Worm (Caenorhabditis elegans) whole organism, L4 larva: ENCODE measurements around the gene F22F7.4.

Source experiments
- D1046.2 ChIP-seq: fragments of 200-800 bp; sonication (Bioruptor generic); IDR thresholded peaks from 2 replicates; pipeline ENCODE4 v1.3.6; 2022; ENCODE audit warnings: missing genetic modification characterization, missing compliant biosample characterization
- F37D6.2 ChIP-seq: sonication (generic microtip); optimal IDR thresholded peaks from 2 replicates; lab custom pipeline; 2016; ENCODE audit warnings: mild to moderate bottlenecking, missing genetic modification characterization, missing compliant biosample characterization
- F44E2.7 ChIP-seq: fragments of 200-800 bp; sonication (Bioruptor generic); IDR thresholded peaks from 2 replicates; pipeline ENCODE4 v2.1.2; 2022; ENCODE audit warnings: missing genetic modification characterization, missing compliant biosample characterization
- F49E8.2 ChIP-seq: sonication (generic microtip); optimal IDR thresholded peaks from 2 replicates; lab custom pipeline; 2016; ENCODE audit warnings: missing compliant biosample characterization, mild to moderate bottlenecking, missing genetic modification characterization, borderline replicate concordance
- Y105C5A.15 ChIP-seq: fragments of 200-800 bp; sonication (Bioruptor generic); IDR thresholded peaks from 2 replicates; pipeline ENCODE4 v1.3.6; 2022; ENCODE audit warnings: missing genetic modification characterization, missing compliant biosample characterization
- Y48G9A.11 ChIP-seq: fragments of 200-800 bp; sonication (Bioruptor generic); IDR thresholded peaks from 2 replicates; pipeline ENCODE4 v1.3.6; 2022; ENCODE audit warnings: missing genetic modification reagents, missing genetic modification characterization, missing compliant biosample characterization
- Y5F2A.4 ChIP-seq: fragments of 200-800 bp; sonication (Bioruptor generic); optimal IDR thresholded peaks from 2 replicates; lab custom pipeline; 2018; ENCODE audit warnings: mild to moderate bottlenecking, missing genetic modification characterization, missing compliant biosample characterization
- ceh-20 ChIP-seq: fragments of 200-800 bp; sonication (Bioruptor generic); IDR thresholded peaks from 2 replicates; pipeline ENCODE4 v1.3.6; 2022; ENCODE audit warnings: missing genetic modification reagents, missing genetic modification characterization, missing compliant biosample characterization
- ces-1 ChIP-seq: fragments of 150-350 bp; sonication (generic microtip); optimal IDR thresholded peaks from 4 replicates; lab custom pipeline; 2014; ENCODE audit warnings: missing biosample characterization, missing genetic modification reagents, missing genetic modification characterization
- cey-2 ChIP-seq: sonication (generic microtip); optimal IDR thresholded peaks from 3 replicates; lab custom pipeline; 2017; ENCODE audit warnings: missing genetic modification characterization, mild to moderate bottlenecking, missing compliant biosample characterization, antibody characterized with exemption, borderline replicate concordance; ENCODE audit not compliant: insufficient read depth
- daf-12 ChIP-seq: fragments of 150-350 bp; optimal IDR thresholded peaks from 2 replicates; lab custom pipeline; 2014; ENCODE audit warnings: missing biosample characterization, missing genetic modification reagents, missing genetic modification characterization
- daf-16 ChIP-seq, 3 experiments: sonication (generic microtip); optimal IDR thresholded peaks; 2 replicates each; lab custom pipeline; 2016 to 2017; ENCODE audit warnings: missing genetic modification characterization in 3 of 3, missing genetic modification reagents in 3 of 3, mild to moderate bottlenecking in 2 of 3, missing compliant biosample characterization in 2 of 3, missing biosample characterization in 1 of 3, moderate library complexity in 1 of 3
- daf-19 ChIP-seq: fragments of 200-800 bp; sonication (Bioruptor generic); conservative IDR thresholded peaks from 2 replicates; pipeline ENCODE4 v1.3.6; 2022; ENCODE audit warnings: missing genetic modification characterization, missing compliant biosample characterization
- daf-8 ChIP-seq: fragments of 200-800 bp; sonication (Bioruptor generic); IDR thresholded peaks from 2 replicates; pipeline ENCODE4 v1.3.6; 2022; ENCODE audit warnings: missing genetic modification characterization, missing compliant biosample characterization
- dmd-6 ChIP-seq: fragments of 200-800 bp; sonication (Bioruptor generic); IDR thresholded peaks from 2 replicates; pipeline ENCODE4 v1.3.6; 2022; ENCODE audit warnings: missing genetic modification reagents, missing genetic modification characterization, missing compliant biosample characterization
- dmd-8 ChIP-seq: fragments of 200-800 bp; sonication (Bioruptor generic); IDR thresholded peaks from 2 replicates; pipeline ENCODE4 v1.3.6; 2022; ENCODE audit warnings: missing genetic modification characterization, missing compliant biosample characterization
- dpl-1 ChIP-seq: fragments of 150-350 bp; optimal IDR thresholded peaks from 2 replicates; lab custom pipeline; 2014; ENCODE audit warnings: missing biosample characterization, missing genetic modification reagents, missing genetic modification characterization
- dve-1 ChIP-seq: sonication (generic microtip); optimal IDR thresholded peaks from 2 replicates; lab custom pipeline; 2017; ENCODE audit warnings: antibody characterized with exemption, mild to moderate bottlenecking, missing genetic modification characterization, missing compliant biosample characterization; ENCODE audit not compliant: insufficient read depth
- fos-1 ChIP-seq: fragments of 150-350 bp; optimal IDR thresholded peaks from 2 replicates; lab custom pipeline; 2014; ENCODE audit warnings: missing biosample characterization, missing genetic modification characterization
- hlh-11 ChIP-seq: fragments of 200-800 bp; sonication (Bioruptor generic); optimal IDR thresholded peaks from 2 replicates; lab custom pipeline; 2018; ENCODE audit warnings: mild to moderate bottlenecking, missing genetic modification characterization, missing compliant biosample characterization
- hlh-30 ChIP-seq: sonication (generic microtip); optimal IDR thresholded peaks from 2 replicates; lab custom pipeline; 2017; ENCODE audit warnings: antibody characterized with exemption, mild to moderate bottlenecking, missing genetic modification characterization, missing compliant biosample characterization; ENCODE audit not compliant: insufficient read depth
- lim-7 ChIP-seq: fragments of 200-800 bp; sonication (Bioruptor generic); IDR thresholded peaks from 2 replicates; pipeline ENCODE4 v1.3.6; 2022; ENCODE audit warnings: missing genetic modification characterization, missing compliant biosample characterization
- lin-38 ChIP-seq: fragments of 200-800 bp; sonication (Bioruptor generic); IDR thresholded peaks from 2 replicates; pipeline ENCODE4 v1.3.6; 2022; ENCODE audit warnings: missing genetic modification reagents, missing genetic modification characterization, missing compliant biosample characterization
- madf-5 ChIP-seq, 2 experiments: fragments of 200-800 bp; sonication (Bioruptor generic); IDR thresholded peaks; 2 replicates each; pipeline ENCODE4 v1.3.6; 2022; ENCODE audit warnings: missing compliant biosample characterization in 2 of 2, missing genetic modification characterization in 2 of 2
- mdl-1 ChIP-seq, 2 experiments: fragments of 150-350 bp in 1 of 2; sonication (generic microtip) in 1 of 2; optimal IDR thresholded peaks; 2 replicates each; lab custom pipeline; 2014 to 2017; ENCODE audit warnings: missing biosample characterization in 2 of 2, missing genetic modification characterization in 2 of 2
- mdt-29 ChIP-seq: fragments of 200-800 bp; sonication (Bioruptor generic); IDR thresholded peaks from 2 replicates; pipeline ENCODE4 v1.3.6; 2022; ENCODE audit warnings: missing genetic modification reagents, missing genetic modification characterization, missing compliant biosample characterization
- mep-1 ChIP-seq: fragments of 150-350 bp; sonication (generic microtip); optimal IDR thresholded peaks from 3 replicates; lab custom pipeline; 2014; ENCODE audit warnings: missing biosample characterization, missing genetic modification characterization
- mes-2 ChIP-seq: sonication (generic microtip); optimal IDR thresholded peaks from 2 replicates; lab custom pipeline; 2016; ENCODE audit warnings: missing genotype, mild to moderate bottlenecking, missing genetic modification characterization, missing compliant biosample characterization; ENCODE audit not compliant: poor library complexity, severe bottlenecking
- mxl-2 ChIP-seq: fragments of 200-800 bp; sonication (Bioruptor generic); conservative IDR thresholded peaks from 2 replicates; pipeline ENCODE4 v1.3.6; 2022; ENCODE audit warnings: missing genetic modification reagents, missing genetic modification characterization, missing compliant biosample characterization
- nhr-102 ChIP-seq: sonication (generic microtip); optimal IDR thresholded peaks from 2 replicates; lab custom pipeline; 2016; ENCODE audit warnings: mild to moderate bottlenecking, missing genetic modification characterization, moderate library complexity, missing compliant biosample characterization
- nhr-11 ChIP-seq: fragments of 150-350 bp; optimal IDR thresholded peaks from 2 replicates; lab custom pipeline; 2014; ENCODE audit warnings: missing biosample characterization, missing genetic modification characterization
- nhr-25 ChIP-seq: sonication (generic microtip); optimal IDR thresholded peaks from 2 replicates; lab custom pipeline; 2017; ENCODE audit warnings: missing genetic modification characterization, mild to moderate bottlenecking, missing compliant biosample characterization, antibody characterized with exemption, moderate library complexity, borderline replicate concordance; ENCODE audit not compliant: insufficient read depth
- nhr-28 ChIP-seq: fragments of 150-350 bp; optimal IDR thresholded peaks from 2 replicates; lab custom pipeline; 2014; ENCODE audit warnings: missing biosample characterization, missing genetic modification characterization
- nhr-42 ChIP-seq: fragments of 200-800 bp; sonication (Bioruptor generic); IDR thresholded peaks from 2 replicates; pipeline ENCODE4 v1.3.6; 2022; ENCODE audit warnings: missing genetic modification characterization, missing compliant biosample characterization
- nhr-6 ChIP-seq: fragments of 150-350 bp; optimal IDR thresholded peaks from 2 replicates; lab custom pipeline; 2014; ENCODE audit warnings: missing biosample characterization, missing genetic modification characterization
- nhr-77 ChIP-seq: fragments of 150-350 bp; optimal IDR thresholded peaks from 2 replicates; lab custom pipeline; 2014; ENCODE audit warnings: missing biosample characterization, missing genetic modification characterization
- pha-4 ChIP-seq, 2 experiments: fragments of 150-350 bp in 1 of 2; fragments of 200-800 bp in 1 of 2; sonication (Bioruptor generic) in 1 of 2; IDR thresholded peaks in 1 of 2; optimal IDR thresholded peaks in 1 of 2; 2 replicates each; pipeline versions ENCODE4 v1.3.6 to Lab custom; 2014 to 2022; ENCODE audit warnings: missing genetic modification characterization in 2 of 2, missing genetic modification reagents in 2 of 2, missing biosample characterization in 1 of 2, missing compliant biosample characterization in 1 of 2
- php-3 ChIP-seq: fragments of 200-800 bp; sonication (Bioruptor generic); IDR thresholded peaks from 2 replicates; pipeline ENCODE4 v1.3.6; 2022; ENCODE audit warnings: missing genetic modification reagents, missing genetic modification characterization, missing compliant biosample characterization
- pqm-1 ChIP-seq: sonication (generic microtip); optimal IDR thresholded peaks from 2 replicates; lab custom pipeline; 2017; ENCODE audit warnings: missing biosample characterization, missing genetic modification characterization
- sdz-12 ChIP-seq: fragments of 200-800 bp; sonication (Bioruptor generic); optimal IDR thresholded peaks from 2 replicates; lab custom pipeline; 2018; ENCODE audit warnings: mild to moderate bottlenecking, missing genetic modification characterization, missing compliant biosample characterization
- snpc-4 ChIP-seq: fragments of 150-350 bp; optimal IDR thresholded peaks from 2 replicates; lab custom pipeline; 2014; ENCODE audit warnings: missing biosample characterization, missing genetic modification characterization
- spr-3 ChIP-seq: fragments of 200-800 bp; sonication (Bioruptor generic); optimal IDR thresholded peaks from 2 replicates; lab custom pipeline; 2018; ENCODE audit warnings: mild to moderate bottlenecking, missing genetic modification characterization, missing compliant biosample characterization
- unc-39 ChIP-seq: sonication (generic microtip); optimal IDR thresholded peaks from 2 replicates; lab custom pipeline; 2017; ENCODE audit warnings: missing biosample characterization, missing genetic modification characterization
- vab-7 ChIP-seq: fragments of 200-800 bp; sonication (Bioruptor generic); IDR thresholded peaks from 2 replicates; pipeline ENCODE4 v1.3.6; 2022; ENCODE audit warnings: missing genetic modification reagents, missing genetic modification characterization, missing compliant biosample characterization
- zag-1 ChIP-seq: fragments of 150-350 bp; optimal IDR thresholded peaks from 2 replicates; lab custom pipeline; 2014; ENCODE audit warnings: missing biosample characterization, missing genetic modification characterization
- zfp-2 ChIP-seq: sonication (generic microtip); optimal IDR thresholded peaks from 2 replicates; lab custom pipeline; 2016; ENCODE audit warnings: mild to moderate bottlenecking, missing genetic modification characterization, missing compliant biosample characterization
- zfp-3 ChIP-seq: fragments of 200-800 bp; sonication (Bioruptor generic); conservative IDR thresholded peaks from 2 replicates; pipeline ENCODE4 v1.3.6; 2022; ENCODE audit warnings: missing genetic modification reagents, missing genetic modification characterization, missing compliant biosample characterization
- zip-11 ChIP-seq: fragments of 200-800 bp; sonication (Bioruptor generic); IDR thresholded peaks from 2 replicates; pipeline ENCODE4 v1.3.6; 2022; ENCODE audit warnings: missing genetic modification characterization, missing compliant biosample characterization
- ztf-11 ChIP-seq: fragments of 150-350 bp; optimal IDR thresholded peaks from 2 replicates; lab custom pipeline; 2014; ENCODE audit warnings: missing biosample characterization, missing genetic modification characterization
- ztf-7 ChIP-seq: fragments of 150-350 bp; optimal IDR thresholded peaks from 2 replicates; lab custom pipeline; 2014; ENCODE audit warnings: missing biosample characterization, missing genetic modification characterization

The F22F7.4 gene

ce11 chrV:2123164-2123563, 17.3 kb upstream of the F22F7.4 start:
- TF ChIP-seq dmd-6 (GFP tag; lab: Robert Waterston, UW) (peak; percentile 86), nhr-25 (no peak), Y105C5A.15 (no peak), lin-38 (no peak), ces-1 (GFP tag; lab: Kevin White, UChicago) (no peak), Y5F2A.4 (no peak), zip-11 (GFP tag; lab: Robert Waterston, UW) (no peak), daf-12 (tag; lab: Kevin White, UChicago) (no peak), zag-1 (tag; lab: Kevin White, UChicago) (no peak), D1046.2 (GFP tag; lab: Robert Waterston, UW) (no peak), daf-19 (GFP tag; lab: Robert Waterston, UW) (no peak), mdt-29 (no peak), unc-39 (tag; lab: Kevin White, UChicago) (no peak), F37D6.2 (no peak), madf-5 (GFP tag; IDR thresholded peaks at IDR 0.05; lab: Robert Waterston, UW) (no peak), nhr-6 (tag; lab: Kevin White, UChicago) (no peak), snpc-4 (tag; lab: Kevin White, UChicago) (no peak), hlh-11 (tag; lab: Kevin White, UChicago) (peak; percentile 39), mxl-2 (no peak), nhr-11 (no peak), vab-7 (GFP tag; lab: Robert Waterston, UW) (no peak), ztf-7 (tag; lab: Kevin White, UChicago) (no peak), nhr-28 (tag; lab: Kevin White, UChicago) (peak; percentile 1), nhr-77 (tag; lab: Kevin White, UChicago) (no peak), sdz-12 (GFP tag; lab: Kevin White, UChicago) (no peak), hlh-30 (tag; lab: Kevin White, UChicago) (no peak), ztf-11 (no peak), dve-1 (tag; lab: Kevin White, UChicago) (peak; percentile 51), ceh-20 (peak; percentile 83), dpl-1 (GFP tag; lab: Kevin White, UChicago) (no peak), dmd-8 (GFP tag; lab: Robert Waterston, UW) (no peak), Y48G9A.11 (GFP tag; lab: Robert Waterston, UW) (no peak), zfp-3 (no peak), pqm-1 (tag; lab: Kevin White, UChicago) (peak; percentile 72), zfp-2 (tag; lab: Kevin White, UChicago) (no peak), cey-2 (tag; lab: Kevin White, UChicago) (no peak), fos-1 (no peak), mep-1 (tag; lab: Kevin White, UChicago) (no peak), spr-3 (GFP tag; lab: Kevin White, UChicago) (no peak), daf-16 (GFP tag; optimal IDR thresholded peaks at IDR 0.05; lab: Kevin White, UChicago) (no peak), daf-16 (tag; optimal IDR thresholded peaks at IDR 0.05; lab: Kevin White, UChicago) (peak; percentile 10), mdl-1 (tag; optimal IDR thresholded peaks at IDR 0.05; lab: Kevin White, UChicago) (no peak), F49E8.2 (no peak), nhr-102 (tag; lab: Kevin White, UChicago) (no peak), daf-8 (GFP tag; lab: Robert Waterston, UW) (no peak), lim-7 (no peak), php-3 (GFP tag; lab: Robert Waterston, UW) (peak; percentile 94), pha-4 (GFP tag; IDR thresholded peaks at IDR 0.05; lab: Robert Waterston, UW) (no peak), pha-4 (tag; optimal IDR thresholded peaks at IDR 0.05; lab: Kevin White, UChicago) (no peak), nhr-42 (GFP tag; lab: Robert Waterston, UW) (no peak), mes-2 (tag; lab: Kevin White, UChicago) (no peak), F44E2.7 (GFP tag; lab: Robert Waterston, UW) (no peak)
